Worm (Caenorhabditis elegans) whole organism, L4 larva: ENCODE results near the gene T09F5.1.
A peak's percentile ranks its signal among the peaks of the same experiment; 100 is the strongest.

Experiments
- D1046.2 ChIP-seq: fragments of 200-800 bp; sonication (Bioruptor generic); IDR thresholded peaks from 2 replicates; pipeline ENCODE4 v1.3.6; 2022; ENCODE audit warnings: missing genetic modification characterization, missing compliant biosample characterization
- F10B5.3 ChIP-seq: sonication (generic microtip); optimal IDR thresholded peaks from 2 replicates; lab custom pipeline; 2016; ENCODE audit warnings: mild to moderate bottlenecking, missing genetic modification characterization, missing compliant biosample characterization
- F44E2.7 ChIP-seq: fragments of 200-800 bp; sonication (Bioruptor generic); IDR thresholded peaks from 2 replicates; pipeline ENCODE4 v2.1.2; 2022; ENCODE audit warnings: missing genetic modification characterization, missing compliant biosample characterization
- T20F7.1 ChIP-seq: fragments of 200-800 bp; sonication (Bioruptor generic); optimal IDR thresholded peaks from 2 replicates; lab custom pipeline; 2018; ENCODE audit warnings: mild to moderate bottlenecking, missing genetic modification characterization, missing compliant biosample characterization
- T26A8.4 ChIP-seq: fragments of 200-800 bp; sonication (Bioruptor generic); IDR thresholded peaks from 2 replicates; pipeline ENCODE4 v1.3.6; 2022; ENCODE audit warnings: missing genetic modification characterization, missing compliant biosample characterization
- Y105C5A.15 ChIP-seq: fragments of 200-800 bp; sonication (Bioruptor generic); IDR thresholded peaks from 2 replicates; pipeline ENCODE4 v1.3.6; 2022; ENCODE audit warnings: missing genetic modification characterization, missing compliant biosample characterization
- Y48G9A.11 ChIP-seq: fragments of 200-800 bp; sonication (Bioruptor generic); IDR thresholded peaks from 2 replicates; pipeline ENCODE4 v1.3.6; 2022; ENCODE audit warnings: missing genetic modification reagents, missing genetic modification characterization, missing compliant biosample characterization
- Y75B8A.6 ChIP-seq: fragments of 200-800 bp; sonication (Bioruptor generic); IDR thresholded peaks from 2 replicates; pipeline ENCODE4 v1.3.6; 2022; ENCODE audit warnings: missing genetic modification reagents, missing genetic modification characterization, missing compliant biosample characterization
- ZK337.2 ChIP-seq: fragments of 200-800 bp; sonication (Bioruptor generic); IDR thresholded peaks from 2 replicates; pipeline ENCODE4 v1.3.6; 2022; ENCODE audit warnings: missing genetic modification reagents, missing genetic modification characterization, missing compliant biosample characterization
- ama-1 ChIP-seq: fragments of 150-350 bp; optimal IDR thresholded peaks from 2 replicates; lab custom pipeline; 2014; ENCODE audit warnings: inconsistent platforms, mixed read lengths
- arid-1 ChIP-seq: fragments of 200-800 bp; sonication (Bioruptor generic); conservative IDR thresholded peaks from 2 replicates; pipeline ENCODE4 v1.3.6; 2022; ENCODE audit warnings: missing genetic modification reagents, missing genetic modification characterization, missing compliant biosample characterization
- ceh-20 ChIP-seq: fragments of 200-800 bp; sonication (Bioruptor generic); IDR thresholded peaks from 2 replicates; pipeline ENCODE4 v1.3.6; 2022; ENCODE audit warnings: missing genetic modification reagents, missing genetic modification characterization, missing compliant biosample characterization
- ceh-28 ChIP-seq: fragments of 150-350 bp; optimal IDR thresholded peaks from 2 replicates; lab custom pipeline; 2014; ENCODE audit warnings: missing biosample characterization, missing genetic modification reagents, missing genetic modification characterization
- daf-19 ChIP-seq: fragments of 200-800 bp; sonication (Bioruptor generic); conservative IDR thresholded peaks from 2 replicates; pipeline ENCODE4 v1.3.6; 2022; ENCODE audit warnings: missing genetic modification characterization, missing compliant biosample characterization
- daf-8 ChIP-seq: fragments of 200-800 bp; sonication (Bioruptor generic); IDR thresholded peaks from 2 replicates; pipeline ENCODE4 v1.3.6; 2022; ENCODE audit warnings: missing genetic modification characterization, missing compliant biosample characterization
- dmd-6 ChIP-seq: fragments of 200-800 bp; sonication (Bioruptor generic); IDR thresholded peaks from 2 replicates; pipeline ENCODE4 v1.3.6; 2022; ENCODE audit warnings: missing genetic modification reagents, missing genetic modification characterization, missing compliant biosample characterization
- dmd-8 ChIP-seq: fragments of 200-800 bp; sonication (Bioruptor generic); IDR thresholded peaks from 2 replicates; pipeline ENCODE4 v1.3.6; 2022; ENCODE audit warnings: missing genetic modification characterization, missing compliant biosample characterization
- dpl-1 ChIP-seq: fragments of 150-350 bp; optimal IDR thresholded peaks from 2 replicates; lab custom pipeline; 2014; ENCODE audit warnings: missing biosample characterization, missing genetic modification reagents, missing genetic modification characterization
- duxl-1 ChIP-seq: sonication (generic microtip); optimal IDR thresholded peaks from 2 replicates; lab custom pipeline; 2016; ENCODE audit warnings: mild to moderate bottlenecking, missing genetic modification characterization, moderate library complexity, missing compliant biosample characterization; ENCODE audit not compliant: poor library complexity
- dve-1 ChIP-seq: sonication (generic microtip); optimal IDR thresholded peaks from 2 replicates; lab custom pipeline; 2017; ENCODE audit warnings: antibody characterized with exemption, mild to moderate bottlenecking, missing genetic modification characterization, missing compliant biosample characterization; ENCODE audit not compliant: insufficient read depth
- egl-43 ChIP-seq: fragments of 200-800 bp; sonication (Bioruptor generic); IDR thresholded peaks from 2 replicates; pipeline ENCODE4 v1.3.6; 2022; ENCODE audit warnings: missing genetic modification reagents, missing genetic modification characterization, missing compliant biosample characterization
- fkh-10 ChIP-seq: fragments of 150-350 bp; optimal IDR thresholded peaks from 2 replicates; lab custom pipeline; 2014; ENCODE audit warnings: missing biosample characterization, missing genetic modification reagents, missing genetic modification characterization
- hlh-30 ChIP-seq: sonication (generic microtip); optimal IDR thresholded peaks from 2 replicates; lab custom pipeline; 2017; ENCODE audit warnings: antibody characterized with exemption, mild to moderate bottlenecking, missing genetic modification characterization, missing compliant biosample characterization; ENCODE audit not compliant: insufficient read depth
- hmg-1.1 ChIP-seq: fragments of 200-800 bp; sonication (Bioruptor generic); IDR thresholded peaks from 2 replicates; pipeline ENCODE4 v1.3.6; 2022; ENCODE audit warnings: missing genetic modification reagents, missing genetic modification characterization, missing compliant biosample characterization
- jun-1 ChIP-seq: fragments of 150-350 bp; optimal IDR thresholded peaks from 2 replicates; lab custom pipeline; 2014; ENCODE audit warnings: missing biosample characterization, missing genetic modification reagents, missing genetic modification characterization
- lin-1 ChIP-seq: fragments of 200-800 bp; sonication (Bioruptor generic); IDR thresholded peaks from 2 replicates; pipeline ENCODE4 v1.3.6; 2022; ENCODE audit warnings: missing genetic modification reagents, missing genetic modification characterization, missing compliant biosample characterization
- lin-13 ChIP-seq: fragments of 150-350 bp; optimal IDR thresholded peaks from 2 replicates; lab custom pipeline; 2014; ENCODE audit warnings: missing biosample characterization, missing genetic modification reagents, missing genetic modification characterization
- lin-15B ChIP-seq: fragments of 150-350 bp; sonication (generic microtip); optimal IDR thresholded peaks from 3 replicates; lab custom pipeline; 2014; ENCODE audit warnings: missing biosample characterization, missing genetic modification characterization
- lin-29 ChIP-seq: fragments of 200-800 bp; sonication (Bioruptor generic); IDR thresholded peaks from 2 replicates; pipeline ENCODE4 v1.3.6; 2022; ENCODE audit warnings: missing genetic modification reagents, missing genetic modification characterization, missing compliant biosample characterization
- mdt-29 ChIP-seq: fragments of 200-800 bp; sonication (Bioruptor generic); IDR thresholded peaks from 2 replicates; pipeline ENCODE4 v1.3.6; 2022; ENCODE audit warnings: missing genetic modification reagents, missing genetic modification characterization, missing compliant biosample characterization
- mep-1 ChIP-seq: fragments of 150-350 bp; sonication (generic microtip); optimal IDR thresholded peaks from 3 replicates; lab custom pipeline; 2014; ENCODE audit warnings: missing biosample characterization, missing genetic modification characterization
- mes-2 ChIP-seq: sonication (generic microtip); optimal IDR thresholded peaks from 2 replicates; lab custom pipeline; 2016; ENCODE audit warnings: missing genotype, mild to moderate bottlenecking, missing genetic modification characterization, missing compliant biosample characterization; ENCODE audit not compliant: poor library complexity, severe bottlenecking
- mxl-2 ChIP-seq: fragments of 200-800 bp; sonication (Bioruptor generic); conservative IDR thresholded peaks from 2 replicates; pipeline ENCODE4 v1.3.6; 2022; ENCODE audit warnings: missing genetic modification reagents, missing genetic modification characterization, missing compliant biosample characterization
- nhr-11 ChIP-seq: fragments of 150-350 bp; optimal IDR thresholded peaks from 2 replicates; lab custom pipeline; 2014; ENCODE audit warnings: missing biosample characterization, missing genetic modification characterization
- nhr-111 ChIP-seq: fragments of 200-800 bp; sonication (Bioruptor generic); optimal IDR thresholded peaks from 2 replicates; lab custom pipeline; 2018; ENCODE audit warnings: mild to moderate bottlenecking, missing genetic modification characterization, missing compliant biosample characterization
- nhr-237 ChIP-seq: sonication (generic microtip); optimal IDR thresholded peaks from 2 replicates; lab custom pipeline; 2017; ENCODE audit warnings: missing biosample characterization, missing genetic modification characterization
- nhr-28 ChIP-seq: fragments of 150-350 bp; optimal IDR thresholded peaks from 2 replicates; lab custom pipeline; 2014; ENCODE audit warnings: missing biosample characterization, missing genetic modification characterization
- nhr-42 ChIP-seq: fragments of 200-800 bp; sonication (Bioruptor generic); IDR thresholded peaks from 2 replicates; pipeline ENCODE4 v1.3.6; 2022; ENCODE audit warnings: missing genetic modification characterization, missing compliant biosample characterization
- nhr-48 ChIP-seq: sonication (generic microtip); optimal IDR thresholded peaks from 2 replicates; lab custom pipeline; 2016; ENCODE audit warnings: mild to moderate bottlenecking, missing genetic modification characterization, missing compliant biosample characterization
- pha-4 ChIP-seq, 2 experiments: fragments of 150-350 bp in 1 of 2; fragments of 200-800 bp in 1 of 2; sonication (Bioruptor generic) in 1 of 2; IDR thresholded peaks in 1 of 2; optimal IDR thresholded peaks in 1 of 2; 2 replicates each; pipeline versions ENCODE4 v1.3.6 to Lab custom; 2014 to 2022; ENCODE audit warnings: missing genetic modification characterization in 2 of 2, missing genetic modification reagents in 2 of 2, missing biosample characterization in 1 of 2, missing compliant biosample characterization in 1 of 2
- sdz-12 ChIP-seq: fragments of 200-800 bp; sonication (Bioruptor generic); optimal IDR thresholded peaks from 2 replicates; lab custom pipeline; 2018; ENCODE audit warnings: mild to moderate bottlenecking, missing genetic modification characterization, missing compliant biosample characterization
- snpc-1.2 ChIP-seq: fragments of 200-800 bp; sonication (Bioruptor generic); IDR thresholded peaks from 2 replicates; pipeline ENCODE4 v1.3.6; 2022; ENCODE audit warnings: missing genetic modification reagents, missing genetic modification characterization, missing compliant biosample characterization
- snpc-4 ChIP-seq: fragments of 150-350 bp; optimal IDR thresholded peaks from 2 replicates; lab custom pipeline; 2014; ENCODE audit warnings: missing biosample characterization, missing genetic modification characterization
- tag-97 ChIP-seq: fragments of 200-800 bp; sonication (Bioruptor generic); IDR thresholded peaks from 2 replicates; pipeline ENCODE4 v1.3.6; 2022; ENCODE audit warnings: missing genetic modification characterization, missing compliant biosample characterization
- unc-130 ChIP-seq: sonication (generic microtip); optimal IDR thresholded peaks from 2 replicates; lab custom pipeline; 2016; ENCODE audit warnings: missing genetic modification reagents, missing genetic modification characterization, missing compliant biosample characterization
- unc-39 ChIP-seq: sonication (generic microtip); optimal IDR thresholded peaks from 2 replicates; lab custom pipeline; 2017; ENCODE audit warnings: missing biosample characterization, missing genetic modification characterization
- unc-62 ChIP-seq, 3 experiments: fragments of 150-350 bp in 1 of 3; sonication (generic microtip); optimal IDR thresholded peaks in 2 of 3; peaks in 1 of 3; 1 replicate in 1 of 3; 2 replicates in 2 of 3; lab custom pipeline; 2014 to 2017; ENCODE audit warnings: missing biosample characterization in 3 of 3, missing genetic modification characterization in 3 of 3, missing genetic modification reagents in 3 of 3, missing genotype in 1 of 3
- vab-7 ChIP-seq: fragments of 200-800 bp; sonication (Bioruptor generic); IDR thresholded peaks from 2 replicates; pipeline ENCODE4 v1.3.6; 2022; ENCODE audit warnings: missing genetic modification reagents, missing genetic modification characterization, missing compliant biosample characterization
- zfp-3 ChIP-seq: fragments of 200-800 bp; sonication (Bioruptor generic); conservative IDR thresholded peaks from 2 replicates; pipeline ENCODE4 v1.3.6; 2022; ENCODE audit warnings: missing genetic modification reagents, missing genetic modification characterization, missing compliant biosample characterization
- zip-2 ChIP-seq: fragments of 150-350 bp; optimal IDR thresholded peaks from 2 replicates; lab custom pipeline; 2014; ENCODE audit warnings: missing biosample characterization, missing genetic modification characterization
- ztf-11 ChIP-seq: fragments of 150-350 bp; optimal IDR thresholded peaks from 2 replicates; lab custom pipeline; 2014; ENCODE audit warnings: missing biosample characterization, missing genetic modification characterization

T09F5.1 gene

DNA sequence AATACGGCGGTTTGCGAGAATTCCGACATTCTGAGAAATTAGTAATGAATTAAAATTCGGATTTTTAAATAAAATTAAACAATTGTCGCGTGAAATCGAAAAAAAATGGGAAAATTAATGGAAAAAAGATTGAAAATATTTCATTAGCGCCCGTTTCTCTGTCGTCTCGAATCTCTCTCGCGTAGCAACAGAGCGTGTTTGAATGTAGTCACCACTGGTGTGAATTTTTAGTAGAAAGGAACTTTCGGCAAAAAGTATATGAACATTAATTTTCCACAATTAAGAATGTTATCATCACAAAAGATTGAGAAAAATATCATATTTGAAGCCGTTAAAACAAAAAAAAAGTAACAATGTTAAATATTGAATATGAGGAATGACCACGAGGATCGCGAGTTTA lies 12.1 kb upstream of the T09F5.1 start, which contains the start of gene aipl-1 (continued):
- no peak for TF ChIP-seq dmd-8 (GFP tag; lab: Robert Waterston, UW)
- TF ChIP-seq nhr-48 = no peak
- no peak for TF ChIP-seq ceh-28
- no peak for TF ChIP-seq D1046.2 (GFP tag; lab: Robert Waterston, UW)
- no peak for TF ChIP-seq ceh-20 (GFP tag; lab: Robert Waterston, UW)
- TF ChIP-seq zip-2 = no peak
- TF ChIP-seq nhr-111 (GFP tag; lab: Kevin White, UChicago) = no peak
- TF ChIP-seq mxl-2 = no peak
- no peak for TF ChIP-seq snpc-4 (tag; lab: Kevin White, UChicago)
- TF ChIP-seq zfp-3 (GFP tag; lab: Robert Waterston, UW) = no peak
- TF ChIP-seq T26A8.4 (GFP tag; lab: Robert Waterston, UW) = no peak
- no peak for TF ChIP-seq F10B5.3 (tag; lab: Kevin White, UChicago)
- TF ChIP-seq daf-8 (GFP tag; lab: Robert Waterston, UW) = no peak
- no peak for TF ChIP-seq mep-1
- no peak for TF ChIP-seq egl-43
- TF ChIP-seq dve-1 = peak; percentile 55
- no peak for TF ChIP-seq Y48G9A.11
- no peak for TF ChIP-seq lin-29 (GFP tag; lab: Robert Waterston, UW)
- TF ChIP-seq fkh-10 (GFP tag; lab: Kevin White, UChicago) = peak; percentile 60
- no peak for TF ChIP-seq Y105C5A.15
- TF ChIP-seq pha-4 (GFP tag; IDR thresholded peaks at IDR 0.05; lab: Robert Waterston, UW) = no peak
- peak; percentile 47 for TF ChIP-seq pha-4 (tag; optimal IDR thresholded peaks at IDR 0.05; lab: Kevin White, UChicago)
- TF ChIP-seq lin-13 (GFP tag; lab: Kevin White, UChicago) = peak; percentile 58
- no peak for TF ChIP-seq vab-7 (GFP tag; lab: Robert Waterston, UW)
- TF ChIP-seq mdt-29 (GFP tag; lab: Robert Waterston, UW) = no peak
- TF ChIP-seq lin-15B = peak; percentile 46
- TF ChIP-seq ztf-11 (tag; lab: Kevin White, UChicago) = no peak
- no peak for TF ChIP-seq nhr-42 (GFP tag; lab: Robert Waterston, UW)
- TF ChIP-seq jun-1 (tag; lab: Kevin White, UChicago) = no peak
- peak; percentile 43; the same call in 1 of the 2 replicates for TF ChIP-seq hmg-1.1 (GFP tag; lab: Robert Waterston, UW)
- TF ChIP-seq ama-1 = no peak
- no peak for TF ChIP-seq Y75B8A.6 (GFP tag; lab: Robert Waterston, UW)
- TF ChIP-seq F44E2.7 (GFP tag; lab: Robert Waterston, UW) = no peak
- no peak for TF ChIP-seq lin-1
- peak; percentile 47 for TF ChIP-seq unc-130
- no peak for TF ChIP-seq daf-19 (GFP tag; lab: Robert Waterston, UW)
- no peak for TF ChIP-seq unc-62 (GFP tag; optimal IDR thresholded peaks at IDR 0.05 in 1 of 2; lab: Kevin White, UChicago)
- no peak for TF ChIP-seq unc-62 (tag; optimal IDR thresholded peaks at IDR 0.05; lab: Kevin White, UChicago)
- TF ChIP-seq sdz-12 = no peak
- peak; percentile 30 for TF ChIP-seq T20F7.1 (GFP tag; lab: Kevin White, UChicago)
- TF ChIP-seq dpl-1 = peak; percentile 85
- peak; percentile 63 for TF ChIP-seq hlh-30 (tag; lab: Kevin White, UChicago)
- peak; percentile 69 for TF ChIP-seq nhr-28 (tag; lab: Kevin White, UChicago)
- TF ChIP-seq snpc-1.2 (GFP tag; lab: Robert Waterston, UW) = no peak
- peak; percentile 94 for TF ChIP-seq mes-2 (tag; lab: Kevin White, UChicago)
- TF ChIP-seq nhr-237 (tag; lab: Kevin White, UChicago) = no peak
- TF ChIP-seq unc-39 (tag; lab: Kevin White, UChicago) = no peak
- peak; percentile 52 for TF ChIP-seq nhr-11 (tag; lab: Kevin White, UChicago)
- TF ChIP-seq ZK337.2 (GFP tag; lab: Robert Waterston, UW) = peak; percentile 47; the same call in 1 of the 2 replicates
- TF ChIP-seq arid-1 (GFP tag; lab: Robert Waterston, UW) = no peak
- TF ChIP-seq dmd-6 (GFP tag; lab: Robert Waterston, UW) = peak; percentile 39; the same call in 1 of the 2 replicates
- TF ChIP-seq duxl-1 (tag; lab: Kevin White, UChicago) = no peak
- no peak for TF ChIP-seq tag-97 (GFP tag; lab: Robert Waterston, UW)
